Fruit fly (Drosophila melanogaster): ENCODE data around the gene Ddrgk1.

DNA sequence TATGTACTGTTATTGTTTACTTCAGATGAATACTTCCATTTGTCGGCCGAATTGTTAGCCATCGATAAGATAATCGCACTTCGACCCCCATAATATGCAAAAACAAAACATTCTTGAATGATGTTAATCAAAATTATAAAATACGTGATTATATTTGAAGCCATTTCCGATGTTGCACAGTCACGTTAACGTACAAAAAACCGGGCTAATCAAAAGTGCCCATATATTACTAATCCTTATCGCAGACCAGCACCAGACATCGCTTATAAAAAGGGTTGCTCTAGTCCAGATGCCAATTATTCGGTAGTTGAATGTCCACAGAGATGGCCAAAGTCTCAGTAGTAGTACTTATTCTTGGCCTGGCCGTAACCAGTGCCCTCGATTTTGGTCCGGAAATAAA, 27.4 kb downstream of the Ddrgk1 start, which contains the start of gene CG5892:
- TF ChIP-seq ttk (optimal IDR thresholded peaks at IDR 0.05) (no peak), insv (optimal IDR thresholded peaks at IDR 0.05) (no peak), Sin3A (optimal IDR thresholded peaks at IDR 0.05) (no peak), h (optimal IDR thresholded peaks at IDR 0.05) (no peak), Myc (optimal IDR thresholded peaks at IDR 0.05) (no peak), psq (optimal IDR thresholded peaks at IDR 0.05) (no peak)

Data from Kc167 (cell line).